Worm (Caenorhabditis elegans): ENCODE results near the gene C32D5.12.

C32D5.12 gene

DNA sequence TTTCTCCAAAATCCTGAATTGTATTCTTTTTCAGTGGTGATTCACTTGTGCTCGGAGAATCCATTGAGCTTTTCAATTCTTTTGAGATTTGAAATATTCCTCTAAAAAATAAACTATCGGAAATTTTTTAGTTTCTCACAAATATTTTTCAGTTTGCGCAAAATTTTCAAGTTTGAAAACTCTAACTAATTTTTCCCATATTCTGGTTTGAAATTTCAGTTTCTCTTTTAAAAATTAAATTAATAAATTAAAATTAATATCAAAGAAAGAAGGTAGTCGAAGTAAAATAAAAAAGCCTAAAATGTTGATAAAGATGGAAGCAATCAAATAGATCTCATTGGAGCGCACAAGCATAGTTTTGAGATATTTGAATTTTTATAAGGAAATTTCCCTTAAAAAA lies 6.9 kb downstream of the C32D5.12 start, which contains the start of gene C32D5.10:
TSS of gene C32D5.10 (minus strand) at position 101 of the 400 bp plus-strand sequence.
- no peak for TF ChIP-seq hmg-20 (GFP tag; IDR thresholded peaks at IDR 0.05)

DNA sequence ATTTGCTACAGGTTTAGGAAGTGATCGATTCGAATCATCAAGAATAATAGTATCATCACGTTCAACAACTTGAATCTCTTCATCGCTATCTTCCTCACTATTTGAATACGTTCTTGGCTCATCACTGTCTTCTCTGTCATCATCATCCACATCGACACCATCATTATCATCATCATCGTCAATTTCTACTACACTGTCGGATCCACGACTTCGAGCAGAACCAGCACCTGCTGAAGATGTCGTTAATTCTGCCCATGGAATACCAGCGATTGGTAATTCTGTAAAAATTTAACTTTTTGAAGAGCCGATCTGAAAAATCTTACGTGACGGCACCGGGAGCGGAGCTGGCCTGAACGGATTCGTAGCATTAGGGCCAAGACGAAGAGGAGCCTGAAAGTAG lies 8.8 kb downstream of the C32D5.12 start:
- TF ChIP-seq tbx-9 (tag; optimal IDR thresholded peaks at IDR 0.05; ENCODE audit: borderline replicate concordance) = no peak
- TF ChIP-seq madf-10 (tag; optimal IDR thresholded peaks at IDR 0.05) = no peak

DNA sequence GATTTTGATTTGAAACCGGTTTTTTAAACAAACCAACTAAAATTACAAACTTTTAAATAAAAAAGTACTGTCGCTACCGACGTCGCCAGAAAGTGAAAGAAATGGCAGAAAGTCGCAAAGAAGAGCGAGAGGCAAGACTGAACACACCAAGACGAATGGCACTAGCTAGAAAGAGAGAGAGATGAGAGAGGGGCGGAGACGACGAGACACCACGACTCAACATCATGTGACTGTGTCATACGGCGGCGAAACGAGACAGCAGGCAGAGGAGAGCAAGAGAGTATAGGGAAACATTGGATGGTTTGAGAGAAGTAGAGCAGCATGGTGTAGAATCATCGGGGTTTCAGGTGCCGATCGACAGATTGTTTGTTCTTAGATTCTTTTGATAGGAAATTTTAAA lies 10.4 kb downstream of the C32D5.12 start:
- TF ChIP-seq let-526 (GFP tag; IDR thresholded peaks at IDR 0.05) = peak; percentile 75; the same call in 1 of the 2 replicates
- no peak for TF ChIP-seq F57A8.1 (GFP tag; optimal IDR thresholded peaks at IDR 0.05)
- TF ChIP-seq dox-1 (GFP tag; IDR thresholded peaks at IDR 0.05) = peak; percentile 54; the same call in 1 of the 2 replicates
- no peak for TF ChIP-seq ceh-40 (GFP tag; IDR thresholded peaks at IDR 0.05)
- no peak for TF ChIP-seq nfya-1 (tag; optimal IDR thresholded peaks at IDR 0.05; ENCODE audit: borderline replicate concordance, insufficient read depth)
- no peak for TF ChIP-seq nhr-179 (tag; optimal IDR thresholded peaks at IDR 0.05)
- no peak for TF ChIP-seq nhr-90 (tag; optimal IDR thresholded peaks at IDR 0.05)
- TF ChIP-seq madf-3 (GFP tag; IDR thresholded peaks at IDR 0.05) = 0 out of 2 replicates have a peak, but pooled peaks have one; percentile 67
- TF ChIP-seq B0035.1 (tag; optimal IDR thresholded peaks at IDR 0.05) = no peak
- TF ChIP-seq akir-1 (GFP tag; optimal IDR thresholded peaks at IDR 0.05) = no peak
- peak; percentile 72 for TF ChIP-seq lin-54 (GFP tag; optimal IDR thresholded peaks at IDR 0.05)
- no peak for TF ChIP-seq attf-3 (GFP tag; conservative IDR thresholded peaks at IDR 0.05)
- TF ChIP-seq ets-4 (GFP tag; optimal IDR thresholded peaks at IDR 0.05) = peak; percentile 48
- peak; percentile 82 for TF ChIP-seq attf-5 (GFP tag; optimal IDR thresholded peaks at IDR 0.05)
- TF ChIP-seq atf-7 (tag; optimal IDR thresholded peaks at IDR 0.05) = peak; percentile 73
- no peak for TF ChIP-seq madf-8 (GFP tag; conservative IDR thresholded peaks at IDR 0.05)
- peak; percentile 85 for TF ChIP-seq mcd-1 (GFP tag; IDR thresholded peaks at IDR 0.05)
- peak; percentile 53; the same call in 1 of the 2 replicates for TF ChIP-seq egrh-3 (GFP tag; IDR thresholded peaks at IDR 0.05)
- no peak for TF ChIP-seq nfya-2 (GFP tag; IDR thresholded peaks at IDR 0.05)
- TF ChIP-seq F49E8.2 (tag; optimal IDR thresholded peaks at IDR 0.05; ENCODE audit: insufficient read depth) = no peak
- TF ChIP-seq F33H1.4 (GFP tag; IDR thresholded peaks at IDR 0.05) = no peak
- TF ChIP-seq nhr-27 (tag; optimal IDR thresholded peaks at IDR 0.05) = no peak
- peak; percentile 80 for TF ChIP-seq C06A6.2 (GFP tag; conservative IDR thresholded peaks at IDR 0.05)
- no peak for TF ChIP-seq xnd-1 (tag; optimal IDR thresholded peaks at IDR 0.05)
- TF ChIP-seq cebp-1 (GFP tag; IDR thresholded peaks at IDR 0.05) = peak; percentile 65
- TF ChIP-seq cebp-1 (tag; optimal IDR thresholded peaks at IDR 0.05) = peak; percentile 87
- peak; percentile 52 for TF ChIP-seq repo-1 (tag; optimal IDR thresholded peaks at IDR 0.05)
- no peak for TF ChIP-seq B0261.1 (tag; optimal IDR thresholded peaks at IDR 0.05)
- TF ChIP-seq dpl-1 (GFP tag; optimal IDR thresholded peaks at IDR 0.05) = no peak
- peak; percentile 82 for TF ChIP-seq madf-10 (tag; optimal IDR thresholded peaks at IDR 0.05)
- TF ChIP-seq attf-6 (GFP tag; IDR thresholded peaks at IDR 0.05) = no peak
- no peak for TF ChIP-seq rpc-1 (optimal IDR thresholded peaks at IDR 0.05)
- no peak for TF ChIP-seq rpc-1 (tag; optimal IDR thresholded peaks at IDR 0.05)
- TF ChIP-seq sptf-2 (GFP tag; optimal IDR thresholded peaks at IDR 0.05) = no peak
- 0 out of 2 replicates have a peak, but pooled peaks have one; percentile 53 for TF ChIP-seq hsf-1 (GFP tag; IDR thresholded peaks at IDR 0.05)
- 0 out of 2 replicates have a peak, but pooled peaks have one; percentile 11 for TF ChIP-seq Y95B8A.8 (GFP tag; IDR thresholded peaks at IDR 0.05)
- peak; percentile 57; the same call in 1 of the 2 replicates for TF ChIP-seq nfyb-1 (GFP tag; IDR thresholded peaks at IDR 0.05)
- no peak for TF ChIP-seq T26A5.8 (tag; optimal IDR thresholded peaks at IDR 0.05)
- no peak for TF ChIP-seq T07F8.4 (tag; optimal IDR thresholded peaks at IDR 0.05)
- peak; percentile 69; the same call in 1 of the 2 replicates for TF ChIP-seq lir-1 (GFP tag; conservative IDR thresholded peaks at IDR 0.05)
- TF ChIP-seq rcor-1 (GFP tag; IDR thresholded peaks at IDR 0.05) = 0 out of 2 replicates have a peak, but pooled peaks have one; percentile 28
- peak; percentile 80 for TF ChIP-seq K11D2.4 (GFP tag; IDR thresholded peaks at IDR 0.05)
- no peak for TF ChIP-seq F37B4.10 (GFP tag; IDR thresholded peaks at IDR 0.05)

Measured in whole organism, young adult.